Worm (Caenorhabditis elegans) whole organism, L3 larva: ENCODE data around the gene frpr-18.

Experiments
- R02D3.7 ChIP-seq: fragments of 150-350 bp; optimal IDR thresholded peaks from 2 replicates; lab custom pipeline; 2014; ENCODE audit warnings: missing biosample characterization, missing genetic modification characterization
- aly-2 ChIP-seq: fragments of 150-350 bp; optimal IDR thresholded peaks from 2 replicates; lab custom pipeline; 2014; ENCODE audit warnings: missing biosample characterization, missing genetic modification characterization
- ama-1 ChIP-seq: fragments of 150-350 bp; optimal IDR thresholded peaks from 2 replicates; lab custom pipeline; 2018
- ceh-28 ChIP-seq: fragments of 150-350 bp; optimal IDR thresholded peaks from 2 replicates; lab custom pipeline; 2014; ENCODE audit warnings: missing biosample characterization, missing genetic modification reagents, missing genetic modification characterization
- ceh-82 ChIP-seq: fragments of 150-350 bp; optimal IDR thresholded peaks from 2 replicates; lab custom pipeline; 2014; ENCODE audit warnings: missing biosample characterization, missing genetic modification characterization
- ceh-9 ChIP-seq: sonication (generic microtip); optimal IDR thresholded peaks from 2 replicates; lab custom pipeline; 2018; ENCODE audit warnings: missing biosample characterization, missing genetic modification characterization
- fkh-10 ChIP-seq: sonication (generic microtip); optimal IDR thresholded peaks from 2 replicates; lab custom pipeline; 2017; ENCODE audit warnings: missing biosample characterization, missing genetic modification reagents, missing genetic modification characterization
- lin-39 ChIP-seq: fragments of 150-350 bp; optimal IDR thresholded peaks from 2 replicates; lab custom pipeline; 2018; ENCODE audit warnings: missing biosample characterization, missing genetic modification reagents, missing genetic modification characterization
- nhr-11 ChIP-seq: fragments of 150-350 bp; optimal IDR thresholded peaks from 2 replicates; lab custom pipeline; 2014; ENCODE audit warnings: missing biosample characterization, missing genetic modification characterization
- nhr-77 ChIP-seq: fragments of 150-350 bp; optimal IDR thresholded peaks from 2 replicates; lab custom pipeline; 2014; ENCODE audit warnings: missing biosample characterization, missing genetic modification characterization
- pha-4 ChIP-seq: fragments of 150-350 bp; optimal IDR thresholded peaks from 2 replicates; lab custom pipeline; 2014; ENCODE audit warnings: missing biosample characterization, missing genetic modification reagents, missing genetic modification characterization
- unc-39 ChIP-seq: sonication (generic microtip); optimal IDR thresholded peaks from 4 replicates; lab custom pipeline; 2017; ENCODE audit warnings: missing biosample characterization, missing genetic modification characterization
- zag-1 ChIP-seq: fragments of 150-350 bp; optimal IDR thresholded peaks from 2 replicates; lab custom pipeline; 2014; ENCODE audit warnings: missing biosample characterization, missing genetic modification characterization
- ztf-11 ChIP-seq: fragments of 150-350 bp; optimal IDR thresholded peaks from 2 replicates; lab custom pipeline; 2014; ENCODE audit warnings: missing biosample characterization, missing genetic modification characterization

DNA sequence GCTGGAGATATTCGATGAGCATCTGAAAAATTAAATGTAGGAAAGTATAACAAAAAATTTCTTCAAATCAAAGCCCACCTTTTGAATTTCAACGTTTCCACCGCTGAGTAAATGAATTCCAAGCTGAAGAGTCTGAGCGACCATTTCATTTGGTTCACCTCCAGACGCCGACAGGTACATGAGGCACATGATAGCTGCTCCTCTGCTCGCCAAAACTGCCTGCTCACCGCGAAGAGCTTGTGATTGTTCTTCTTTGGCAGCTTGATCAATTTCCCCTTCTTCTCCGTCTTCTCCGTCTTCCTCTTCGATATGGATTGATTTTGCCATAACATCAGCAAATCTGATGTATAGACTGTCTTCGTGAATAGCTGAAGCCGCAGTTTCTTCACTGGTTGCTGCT, 36.3 kb downstream of the frpr-18 start:
- TF ChIP-seq ceh-82 (tag; lab: Kevin White, UChicago) (no peak), R02D3.7 (tag; lab: Kevin White, UChicago) (no peak), zag-1 (no peak), ama-1 (no peak), lin-39 (no peak), ztf-11 (tag; lab: Kevin White, UChicago) (no peak), pha-4 (tag; lab: Kevin White, UChicago) (no peak), ceh-9 (no peak), unc-39 (tag; lab: Kevin White, UChicago) (no peak), nhr-77 (tag; lab: Kevin White, UChicago) (no peak), fkh-10 (GFP tag; lab: Kevin White, UChicago) (no peak), nhr-11 (tag; lab: Kevin White, UChicago) (no peak), ceh-28 (tag; lab: Kevin White, UChicago) (no peak), aly-2 (tag; lab: Kevin White, UChicago) (no peak)
